Fruit fly (Drosophila melanogaster) whole organism, embryonic: ENCODE results near the gene CG32855.

ENCODE experiments used
- Abd-B ChIP-seq: fragments of 200-800 bp; sonication (Bioruptor generic); optimal IDR thresholded peaks from 2 replicates; lab custom pipeline; 2018; ENCODE audit warnings: missing biosample characterization, mild to moderate bottlenecking, missing genetic modification characterization, moderate library complexity
- Antp ChIP-seq: fragments of 200-800 bp; sonication (Bioruptor generic); optimal IDR thresholded peaks from 3 replicates; lab custom pipeline; 2016; ENCODE audit warnings: missing biosample characterization, missing genetic modification characterization
- Atf-2 ChIP-seq: fragments of 200-800 bp; sonication (Bioruptor generic); optimal IDR thresholded peaks from 2 replicates; lab custom pipeline; 2016; ENCODE audit warnings: missing biosample characterization, missing genetic modification characterization
- Awh ChIP-seq: fragments of 200-800 bp; sonication (Bioruptor generic); IDR thresholded peaks from 2 replicates; pipeline ENCODE4, ENCODE4 v1.3.6; 2022; ENCODE audit warnings: missing biosample characterization, missing genetic modification characterization
- Bdp1 ChIP-seq: fragments of 200-800 bp; sonication (Bioruptor generic); optimal IDR thresholded peaks from 3 replicates; lab custom pipeline; 2016; ENCODE audit warnings: missing biosample characterization, missing genetic modification characterization
- CG10543 ChIP-seq: fragments of 200-800 bp; sonication (Bioruptor generic); optimal IDR thresholded peaks from 3 replicates; lab custom pipeline; 2017; ENCODE audit warnings: missing biosample characterization, mild to moderate bottlenecking, missing genetic modification characterization, moderate library complexity
- CG10565 ChIP-seq: fragments of 200-800 bp; sonication (Bioruptor generic); optimal IDR thresholded peaks from 3 replicates; lab custom pipeline; 2016; ENCODE audit warnings: missing biosample characterization, mild to moderate bottlenecking, missing genetic modification characterization
- CG12104 ChIP-seq: fragments of 200-800 bp; sonication (Bioruptor generic); optimal IDR thresholded peaks from 3 replicates; lab custom pipeline; 2016; ENCODE audit warnings: missing biosample characterization, missing genetic modification characterization
- CG12942 ChIP-seq: fragments of 200-800 bp; sonication (Bioruptor generic); optimal IDR thresholded peaks from 3 replicates; lab custom pipeline; 2016; ENCODE audit warnings: missing biosample characterization, missing genetic modification characterization
- CG13123 ChIP-seq: fragments of 200-800 bp; sonication (Bioruptor generic); optimal IDR thresholded peaks from 2 replicates; lab custom pipeline; 2016; ENCODE audit warnings: missing biosample characterization, missing genetic modification characterization
- CG15073 ChIP-seq: fragments of 200-800 bp; sonication (Bioruptor generic); optimal IDR thresholded peaks from 2 replicates; lab custom pipeline; 2016; ENCODE audit warnings: missing biosample characterization, missing genetic modification characterization
- CG15514 ChIP-seq: fragments of 200-800 bp; sonication (Bioruptor generic); optimal IDR thresholded peaks from 3 replicates; lab custom pipeline; 2017; ENCODE audit warnings: missing biosample characterization, missing genetic modification characterization, mild to moderate bottlenecking, moderate library complexity, missing genetic modification reagents
- CG1602 ChIP-seq: fragments of 200-800 bp; sonication (Bioruptor generic); optimal IDR thresholded peaks from 3 replicates; lab custom pipeline; 2016; ENCODE audit warnings: missing biosample characterization, missing genetic modification characterization
- CG1603 ChIP-seq: fragments of 200-800 bp; sonication (Bioruptor generic); optimal IDR thresholded peaks from 2 replicates; lab custom pipeline; 2019; ENCODE audit warnings: missing biosample characterization, mild to moderate bottlenecking, missing genetic modification characterization, moderate library complexity
- CG1647 ChIP-seq: fragments of 200-800 bp; sonication (Bioruptor generic); optimal IDR thresholded peaks from 3 replicates; lab custom pipeline; 2016; ENCODE audit warnings: missing biosample characterization, missing genetic modification characterization
- CG16779 ChIP-seq: fragments of 200-800 bp; sonication (Bioruptor generic); IDR thresholded peaks from 2 replicates; pipeline ENCODE4 v1.3.6; 2022; ENCODE audit warnings: missing biosample characterization, missing genetic modification characterization
- CG17612 ChIP-seq: fragments of 200-800 bp; sonication (Bioruptor generic); IDR thresholded peaks from 2 replicates; pipeline ENCODE4 v1.3.6; 2022; ENCODE audit warnings: missing biosample characterization, missing genetic modification characterization
- CG17829 ChIP-seq: fragments of 200-800 bp; optimal IDR thresholded peaks from 2 replicates; lab custom pipeline; 2019; ENCODE audit warnings: missing biosample characterization, mild to moderate bottlenecking, missing genetic modification characterization, moderate library complexity
- CG30431 ChIP-seq: fragments of 200-800 bp; sonication (Bioruptor generic); optimal IDR thresholded peaks from 2 replicates; lab custom pipeline; 2017; ENCODE audit warnings: missing biosample characterization, missing genetic modification characterization
- CG34376 ChIP-seq: fragments of 200-800 bp; sonication (Bioruptor generic); optimal IDR thresholded peaks from 2 replicates; lab custom pipeline; 2018; ENCODE audit warnings: missing biosample characterization, mild to moderate bottlenecking, missing genetic modification characterization
- CG4617 ChIP-seq: fragments of 200-800 bp; sonication (Bioruptor generic); optimal IDR thresholded peaks from 3 replicates; lab custom pipeline; 2016; ENCODE audit warnings: missing biosample characterization, missing genetic modification characterization, borderline replicate concordance
- CG5180 ChIP-seq: fragments of 200-800 bp; sonication (Bioruptor generic); optimal IDR thresholded peaks from 3 replicates; lab custom pipeline; 2017; ENCODE audit warnings: missing biosample characterization, missing genetic modification characterization, mild to moderate bottlenecking, moderate library complexity, missing genetic modification reagents
- CG6683 ChIP-seq: fragments of 200-800 bp; sonication (Bioruptor generic); optimal IDR thresholded peaks from 2 replicates; lab custom pipeline; 2017; ENCODE audit warnings: missing biosample characterization, mild to moderate bottlenecking, missing genetic modification characterization, missing genetic modification reagents
- CG6791 ChIP-seq: fragments of 200-800 bp; sonication (Bioruptor generic); IDR thresholded peaks from 3 replicates; pipeline ENCODE4 v1.3.6; 2022; ENCODE audit warnings: missing biosample characterization, missing genetic modification characterization; ENCODE audit not compliant: partially characterized antibody
- CG8924 ChIP-seq: fragments of 200-800 bp; optimal IDR thresholded peaks from 3 replicates; lab custom pipeline; 2019; ENCODE audit warnings: missing biosample characterization, mild to moderate bottlenecking, missing genetic modification characterization, moderate library complexity
- CkIIα-i1 ChIP-seq: fragments of 200-800 bp; sonication (Bioruptor generic); IDR thresholded peaks from 2 replicates; pipeline ENCODE4 v1.3.6; 2022; ENCODE audit warnings: missing biosample characterization, missing genetic modification characterization
- D ChIP-seq, 2 experiments: fragments of 200-800 bp in 1 of 2; fragments of >200 bp in 1 of 2; sonication (Bioruptor generic) in 1 of 2; optimal IDR thresholded peaks; 2 replicates in 1 of 2; 3 replicates in 1 of 2; lab custom pipeline; 2017; ENCODE audit warnings: mild to moderate bottlenecking in 1 of 2, missing biosample characterization in 1 of 2, missing genetic modification characterization in 1 of 2, missing genetic modification reagents in 1 of 2
- D19A ChIP-seq: fragments of 200-800 bp; optimal IDR thresholded peaks from 3 replicates; lab custom pipeline; 2019; ENCODE audit warnings: missing biosample characterization, mild to moderate bottlenecking, missing genetic modification characterization, moderate library complexity
- Dref ChIP-seq: fragments of 200-800 bp; sonication (Bioruptor generic); IDR thresholded peaks from 2 replicates; pipeline ENCODE4 v1.3.6; 2022; ENCODE audit warnings: missing biosample characterization, missing genetic modification characterization
- Elba2 ChIP-seq: fragments of 200-800 bp; sonication (Bioruptor generic); optimal IDR thresholded peaks from 3 replicates; lab custom pipeline; 2016; ENCODE audit warnings: missing biosample characterization, missing genetic modification characterization
- Ets97D ChIP-seq: fragments of 200-800 bp; sonication (Bioruptor generic); optimal IDR thresholded peaks from 3 replicates; lab custom pipeline; 2016; ENCODE audit warnings: missing biosample characterization, missing genetic modification characterization
- HLH3B ChIP-seq: fragments of 200-800 bp; sonication (Bioruptor generic); IDR thresholded peaks from 2 replicates; pipeline ENCODE4 v1.3.6; 2022; ENCODE audit warnings: missing biosample characterization, missing genetic modification characterization
- MBD-R2 ChIP-seq: fragments of 200-800 bp; sonication (Bioruptor generic); IDR thresholded peaks from 2 replicates; pipeline ENCODE4 v1.3.6; 2022; ENCODE audit warnings: missing biosample characterization, missing genetic modification characterization
- Rx ChIP-seq: fragments of 200-800 bp; sonication (Bioruptor generic); IDR thresholded peaks from 2 replicates; pipeline ENCODE4 v1.3.6; 2022; ENCODE audit warnings: missing biosample characterization, missing genetic modification characterization
- Sin3A ChIP-seq: fragments of >200 bp; optimal IDR thresholded peaks from 2 replicates; lab custom pipeline; 2018
- Sry-δ ChIP-seq: fragments of 200-800 bp; sonication (Bioruptor generic); optimal IDR thresholded peaks from 2 replicates; lab custom pipeline; 2016; ENCODE audit warnings: missing biosample characterization, missing genetic modification characterization
- ac ChIP-seq: fragments of 200-800 bp; sonication (Bioruptor generic); optimal IDR thresholded peaks from 3 replicates; lab custom pipeline; 2017; ENCODE audit warnings: missing biosample characterization, mild to moderate bottlenecking, missing genetic modification characterization
- ara ChIP-seq: fragments of 200-800 bp; sonication (Bioruptor generic); IDR thresholded peaks from 2 replicates; pipeline ENCODE4 v1.3.6; 2022; ENCODE audit warnings: missing biosample characterization, missing genetic modification characterization
- cas ChIP-seq: fragments of 200-800 bp; sonication (Bioruptor generic); IDR thresholded peaks from 2 replicates; pipeline ENCODE4 v1.3.6; 2022; ENCODE audit warnings: missing biosample characterization, missing genetic modification characterization
- chn ChIP-seq: fragments of 200-800 bp; sonication (Bioruptor generic); optimal IDR thresholded peaks from 2 replicates; lab custom pipeline; 2016; ENCODE audit warnings: missing biosample characterization, missing genetic modification characterization
- crol ChIP-seq: fragments of 200-800 bp; sonication (Bioruptor generic); IDR thresholded peaks from 2 replicates; pipeline ENCODE4 v1.3.6; 2022; ENCODE audit warnings: missing biosample characterization, missing genetic modification characterization
- dm ChIP-seq: fragments of 200-800 bp; sonication (Bioruptor generic); optimal IDR thresholded peaks from 3 replicates; lab custom pipeline; 2016; ENCODE audit warnings: missing biosample characterization, missing genetic modification characterization
- ems ChIP-seq: fragments of 200-800 bp; sonication (Bioruptor generic); optimal IDR thresholded peaks from 3 replicates; lab custom pipeline; 2016; ENCODE audit warnings: missing biosample characterization, missing genetic modification characterization
- gem ChIP-seq: fragments of 200-800 bp; sonication (Bioruptor generic); optimal IDR thresholded peaks from 2 replicates; lab custom pipeline; 2019; ENCODE audit warnings: missing biosample characterization, mild to moderate bottlenecking, missing genetic modification characterization, moderate library complexity
- grau ChIP-seq: fragments of 200-800 bp; optimal IDR thresholded peaks from 3 replicates; lab custom pipeline; 2019; ENCODE audit warnings: missing biosample characterization, mild to moderate bottlenecking, missing genetic modification characterization, moderate library complexity
- knrl ChIP-seq: fragments of 200-800 bp; sonication (Bioruptor generic); IDR thresholded peaks from 3 replicates; pipeline ENCODE4 v1.3.6; 2022; ENCODE audit warnings: missing biosample characterization, missing genetic modification characterization; ENCODE audit not compliant: partially characterized antibody
- rib ChIP-seq: fragments of 200-800 bp; sonication (Bioruptor generic); IDR thresholded peaks from 2 replicates; pipeline ENCODE4 v1.3.6; 2022; ENCODE audit warnings: missing biosample characterization, missing genetic modification characterization
- stwl ChIP-seq: fragments of 200-800 bp; sonication (Bioruptor generic); optimal IDR thresholded peaks from 3 replicates; lab custom pipeline; 2018; ENCODE audit warnings: missing biosample characterization, mild to moderate bottlenecking, missing genetic modification characterization, moderate library complexity
- toy ChIP-seq: fragments of 200-800 bp; sonication (Bioruptor generic); IDR thresholded peaks from 2 replicates; pipeline ENCODE4 v1.3.6; 2022; ENCODE audit warnings: missing biosample characterization, missing genetic modification characterization
- twi ChIP-seq: fragments of 200-800 bp; optimal IDR thresholded peaks from 2 replicates; lab custom pipeline; 2019; ENCODE audit warnings: missing biosample characterization, mild to moderate bottlenecking, missing genetic modification characterization, moderate library complexity
- vvl ChIP-seq: fragments of 200-800 bp; sonication (Bioruptor generic); IDR thresholded peaks from 2 replicates; pipeline ENCODE4 v1.3.6; 2022; ENCODE audit warnings: missing biosample characterization, missing genetic modification characterization

Gene CG32855

dm6 chr3R:16049369-16049768 lies 31.4 kb downstream of the CG32855 start, which contains the start of the genes IKKbeta and CG5013 (continued):
- TF ChIP-seq Atf-2 (GFP tag; lab: Kevin White, UChicago) (peak; percentile 12), CG17612 (GFP tag; lab: Robert Waterston, UW) (no peak), knrl (peak; percentile 84), CG12104 (peak; percentile 37), CG8924 (tag; lab: Kevin White, UChicago) (peak; percentile 37), CG15073 (GFP tag; lab: Kevin White, UChicago) (no peak), CG15514 (GFP tag; lab: Kevin White, UChicago) (peak; percentile 41), Sry-δ (GFP tag; lab: Kevin White, UChicago) (peak; percentile 98), D19A (tag; lab: Kevin White, UChicago) (peak; percentile 21), CG10565 (GFP tag; lab: Kevin White, UChicago) (no peak), chn (GFP tag; lab: Kevin White, UChicago) (peak; percentile 63), CG5180 (peak; percentile 98), Elba2 (GFP tag; lab: Kevin White, UChicago) (peak; percentile 54), CG34376 (GFP tag; lab: Kevin White, UChicago) (peak; percentile 24), twi (peak; percentile 26), Antp (GFP tag; lab: Kevin White, UChicago) (peak; percentile 68), D (optimal IDR thresholded peaks at IDR 0.05; lab: Kevin White, UChicago) (no peak), D (GFP tag; optimal IDR thresholded peaks at IDR 0.05; lab: Kevin White, UChicago) (no peak), CG16779 (GFP tag; lab: Robert Waterston, UW) (no peak), Dref (GFP tag; lab: Robert Waterston, UW) (peak; percentile 75), Awh (no peak), gem (tag; lab: Kevin White, UChicago) (no peak), MBD-R2 (peak; percentile 79), CG1603 (tag; lab: Kevin White, UChicago) (peak; percentile 73), CG10543 (GFP tag; lab: Kevin White, UChicago) (peak; percentile 31), CG30431 (GFP tag; lab: Kevin White, UChicago) (no peak), Abd-B (GFP tag; lab: Kevin White, UChicago) (peak; percentile 38), ara (GFP tag; lab: Robert Waterston, UW) (peak; percentile 57; the same call in 1 of the 2 replicates), rib (GFP tag; lab: Robert Waterston, UW) (peak; percentile 46; the same call in 1 of the 2 replicates), stwl (tag; lab: Kevin White, UChicago) (peak; percentile 78), CG17829 (tag; lab: Kevin White, UChicago) (peak; percentile 59), CG6683 (GFP tag; lab: Kevin White, UChicago) (no peak), CkIIα-i1 (GFP tag; lab: Robert Waterston, UW) (no peak), CG6791 (peak; percentile 74), dm (peak; percentile 54), CG4617 (GFP tag; lab: Kevin White, UChicago) (peak; percentile 85), HLH3B (GFP tag; lab: Robert Waterston, UW) (peak; percentile 33; the same call in 1 of the 2 replicates), Sin3A (peak; percentile 93), CG1602 (peak; percentile 0), CG13123 (GFP tag; lab: Kevin White, UChicago) (no peak), Ets97D (GFP tag; lab: Kevin White, UChicago) (peak; percentile 43), ems (GFP tag; lab: Kevin White, UChicago) (peak; percentile 43), Rx (GFP tag; lab: Robert Waterston, UW) (no peak), ac (GFP tag; lab: Kevin White, UChicago) (no peak), crol (no peak), Bdp1 (peak; percentile 7), cas (no peak), CG1647 (GFP tag; lab: Kevin White, UChicago) (no peak), toy (GFP tag; lab: Robert Waterston, UW) (no peak), vvl (peak; percentile 17; the same call in 1 of the 2 replicates), CG12942 (GFP tag; lab: Kevin White, UChicago) (peak; percentile 53), grau (peak; percentile 67)
